Fruit fly (Drosophila melanogaster) whole organism: Measurements from ENCODE around the gene CG34281.

Source experiments
- Dll ChIP-seq: fragments of >200 bp; optimal IDR thresholded peaks from 2 replicates; lab custom pipeline; 2017
- EcR ChIP-seq, 2 experiments: fragments of >200 bp; optimal IDR thresholded peaks; 2 replicates each; lab custom pipeline; 2017; ENCODE audit warnings: missing biosample characterization in 2 of 2, missing genetic modification characterization in 2 of 2, missing genetic modification reagents in 2 of 2

- TF ChIP-seq EcR (GFP tag; optimal IDR thresholded peaks at IDR 0.05; lab: Kevin White, UChicago) (no peak), Dll (lab: Kevin White, UChicago) (no peak)
Measured at dm6 chr3R:17616541-17616940, 3.9 kb downstream of the CG34281 start.
